Worm (Caenorhabditis elegans) whole organism, midembryonic: ENCODE measurements around the gene W08G11.1.

Source experiments
- T22C8.4 ChIP-seq: fragments of 200-800 bp; sonication (Bioruptor generic); IDR thresholded peaks from 2 replicates; pipeline ENCODE4 v1.3.6; 2022; ENCODE audit warnings: missing genetic modification characterization, missing compliant biosample characterization
- flt-1 ChIP-seq: fragments of 200-800 bp; sonication (Bioruptor generic); IDR thresholded peaks from 2 replicates; pipeline ENCODE4 v1.3.6; 2022; ENCODE audit warnings: missing genetic modification characterization, missing compliant biosample characterization
- med-1 ChIP-seq: sonication (generic microtip); optimal IDR thresholded peaks from 2 replicates; lab custom pipeline; 2017; ENCODE audit warnings: missing genetic modification characterization, mild to moderate bottlenecking, missing compliant biosample characterization, antibody characterized with exemption, missing genetic modification reagents; ENCODE audit not compliant: insufficient read depth

DNA sequence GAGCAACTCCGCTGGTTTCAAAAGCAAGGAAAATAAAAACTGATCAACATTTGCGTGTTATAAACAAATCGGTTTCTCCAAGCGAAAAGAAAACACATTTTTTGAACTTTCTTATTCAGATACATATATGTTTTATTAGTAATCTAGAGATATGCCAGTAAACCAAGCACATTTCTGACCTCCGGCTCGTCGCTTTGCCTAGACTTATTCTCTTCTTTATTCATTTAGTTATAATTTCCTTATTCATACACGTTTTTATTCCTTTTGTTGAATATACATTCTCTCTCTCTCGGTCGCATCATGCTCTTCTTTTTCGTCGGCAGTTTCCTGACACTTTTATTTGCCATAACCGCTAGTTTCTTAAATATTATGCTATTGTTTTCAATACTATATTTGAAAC is 48.2 kb upstream of the W08G11.1 start, which contains the start of gene srbc-84:
- no peak for TF ChIP-seq med-1 (GFP tag; lab: Kevin White, UChicago)
- no peak for TF ChIP-seq flt-1 (GFP tag; lab: Robert Waterston, UW)
- no peak for TF ChIP-seq T22C8.4
